Fruit fly (Drosophila melanogaster) S2 (cell line): ENCODE data around the gene CG2540.

Experiments used
- CG8478 ChIP-seq: fragments of >200 bp; optimal IDR thresholded peaks from 2 replicates; lab custom pipeline; 2018
- CTCF ChIP-seq, 2 experiments: fragments of >200 bp; optimal IDR thresholded peaks; 2 replicates each; lab custom pipeline; 2018

DNA sequence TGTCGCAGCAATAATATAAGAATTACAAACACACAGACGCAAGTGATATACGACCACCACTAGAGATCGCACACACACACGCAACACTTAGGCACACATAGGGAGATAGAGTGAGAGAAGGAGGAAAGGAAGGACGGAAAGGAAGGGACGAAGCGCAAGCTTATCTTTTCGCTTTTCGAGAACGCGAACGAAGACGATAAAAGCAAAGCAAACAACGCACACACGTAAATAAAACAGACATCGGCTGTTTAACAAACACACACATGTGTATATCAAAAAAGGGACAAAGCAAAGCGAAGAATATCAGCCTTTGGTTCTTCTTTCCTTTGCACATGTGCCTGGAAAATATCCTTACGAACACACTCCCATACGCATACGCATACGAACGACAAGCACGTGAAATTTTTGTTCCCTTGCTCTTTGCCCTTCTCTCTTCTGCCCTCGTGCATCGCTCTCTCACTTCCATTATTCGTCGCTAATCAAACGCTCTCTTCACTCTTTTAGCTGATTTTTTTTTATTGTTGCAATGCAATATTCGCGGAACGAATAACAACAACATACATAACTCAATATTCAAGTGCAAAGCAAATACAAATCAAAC, 30.5 kb downstream of the CG2540 start:
- TF ChIP-seq CG8478 (lab: Kevin White, UChicago) (no peak), CTCF (optimal IDR thresholded peaks at IDR 0.05; lab: Kevin White, UChicago) (no peak)
